Worm (Caenorhabditis elegans): ENCODE data around the gene C04E6.8.

C04E6.8 gene

ce11 chrV:5883735-5884134 is at the start of gene C04E6.8:
C04E6.8 (minus strand) TSS chrV:5883835.
- TF ChIP-seq tra-4 (tag; optimal IDR thresholded peaks at IDR 0.05) = no peak
- no peak for TF ChIP-seq hnd-1 (tag; optimal IDR thresholded peaks at IDR 0.05)
- TF ChIP-seq B0310.2 (tag; optimal IDR thresholded peaks at IDR 0.05) = no peak
- no peak for TF ChIP-seq flt-1 (GFP tag; IDR thresholded peaks at IDR 0.05)
- no peak for TF ChIP-seq pes-1 (GFP tag; IDR thresholded peaks at IDR 0.05)

- TF ChIP-seq flt-1 (GFP tag; IDR thresholded peaks at IDR 0.05) = no peak
- TF ChIP-seq hnd-1 (tag; optimal IDR thresholded peaks at IDR 0.05) = no peak
- TF ChIP-seq ceh-36 (tag; optimal IDR thresholded peaks at IDR 0.05) = no peak
- no peak for TF ChIP-seq B0310.2 (tag; optimal IDR thresholded peaks at IDR 0.05)
- TF ChIP-seq ceh-13 (GFP tag; optimal IDR thresholded peaks at IDR 0.05) = no peak
- TF ChIP-seq ets-7 (tag; optimal IDR thresholded peaks at IDR 0.05) = no peak
- TF ChIP-seq pes-1 (GFP tag; IDR thresholded peaks at IDR 0.05) = no peak
- no peak for TF ChIP-seq tbx-11 (GFP tag; IDR thresholded peaks at IDR 0.05)
- no peak for TF ChIP-seq F13C5.2 (tag; optimal IDR thresholded peaks at IDR 0.05)
- no peak for TF ChIP-seq hmg-4 (GFP tag; optimal IDR thresholded peaks at IDR 0.05)
- no peak for TF ChIP-seq hmbx-1 (tag; optimal IDR thresholded peaks at IDR 0.05)
- no peak for TF ChIP-seq scrt-1 (GFP tag; IDR thresholded peaks at IDR 0.05)
- TF ChIP-seq ama-1 (optimal IDR thresholded peaks at IDR 0.05) = no peak
- TF ChIP-seq aly-1 (tag; optimal IDR thresholded peaks at IDR 0.05) = no peak
- TF ChIP-seq sea-1 (GFP tag; conservative IDR thresholded peaks at IDR 0.05) = no peak
- no peak for TF ChIP-seq tbx-37 (GFP tag; conservative IDR thresholded peaks at IDR 0.05)
- no peak for TF ChIP-seq tra-4 (tag; optimal IDR thresholded peaks at IDR 0.05)
Measured at ce11 chrV:5930588-5930987, 47.0 kb upstream of the C04E6.8 start, which contains the start of gene galt-1. galt-1 (plus strand) TSS chrV:5930905.

- no peak for TF ChIP-seq ceh-36 (tag; optimal IDR thresholded peaks at IDR 0.05)
- no peak for TF ChIP-seq B0310.2 (tag; optimal IDR thresholded peaks at IDR 0.05)
- no peak for TF ChIP-seq F13C5.2 (tag; optimal IDR thresholded peaks at IDR 0.05)
- TF ChIP-seq pes-1 (GFP tag; IDR thresholded peaks at IDR 0.05) = no peak
- TF ChIP-seq tra-4 (tag; optimal IDR thresholded peaks at IDR 0.05) = no peak
- no peak for TF ChIP-seq hmbx-1 (tag; optimal IDR thresholded peaks at IDR 0.05)
- no peak for TF ChIP-seq scrt-1 (GFP tag; IDR thresholded peaks at IDR 0.05)
Measured at ce11 chrV:5928006-5928405, 44.4 kb upstream of the C04E6.8 start.

ce11 chrV:5927347-5927746 is 43.7 kb upstream of the C04E6.8 start, which contains the start of gene srsx-17:
srsx-17 (plus strand) TSS chrV:5927647.
- TF ChIP-seq hmg-4 (GFP tag; optimal IDR thresholded peaks at IDR 0.05) = no peak
- no peak for TF ChIP-seq ets-7 (tag; optimal IDR thresholded peaks at IDR 0.05)
- no peak for TF ChIP-seq tbx-11 (GFP tag; IDR thresholded peaks at IDR 0.05)
- no peak for TF ChIP-seq B0310.2 (tag; optimal IDR thresholded peaks at IDR 0.05)
- TF ChIP-seq tbx-37 (GFP tag; conservative IDR thresholded peaks at IDR 0.05) = no peak
- no peak for TF ChIP-seq hnd-1 (tag; optimal IDR thresholded peaks at IDR 0.05)
- TF ChIP-seq aly-1 (tag; optimal IDR thresholded peaks at IDR 0.05) = no peak
- TF ChIP-seq pes-1 (GFP tag; IDR thresholded peaks at IDR 0.05) = no peak

ce11 chrV:5922236-5922635 is 38.6 kb upstream of the C04E6.8 start, which contains the start of gene srsx-18:
srsx-18 (plus strand) TSS chrV:5922536.
- TF ChIP-seq scrt-1 (GFP tag; IDR thresholded peaks at IDR 0.05) (no peak), pes-1 (GFP tag; IDR thresholded peaks at IDR 0.05) (no peak), sea-1 (GFP tag; conservative IDR thresholded peaks at IDR 0.05) (no peak), tbx-37 (GFP tag; conservative IDR thresholded peaks at IDR 0.05) (no peak), ama-1 (optimal IDR thresholded peaks at IDR 0.05) (no peak), ceh-13 (GFP tag; optimal IDR thresholded peaks at IDR 0.05) (no peak), tra-4 (tag; optimal IDR thresholded peaks at IDR 0.05) (no peak), ceh-36 (tag; optimal IDR thresholded peaks at IDR 0.05) (no peak), tbx-11 (GFP tag; IDR thresholded peaks at IDR 0.05) (no peak), aly-1 (tag; optimal IDR thresholded peaks at IDR 0.05) (no peak), hnd-1 (tag; optimal IDR thresholded peaks at IDR 0.05) (no peak), hmg-4 (GFP tag; optimal IDR thresholded peaks at IDR 0.05) (no peak), F13C5.2 (tag; optimal IDR thresholded peaks at IDR 0.05) (no peak), ets-7 (tag; optimal IDR thresholded peaks at IDR 0.05) (no peak), flt-1 (GFP tag; IDR thresholded peaks at IDR 0.05) (no peak)

- no peak for TF ChIP-seq hmg-4 (GFP tag; optimal IDR thresholded peaks at IDR 0.05)
- no peak for TF ChIP-seq flt-1 (GFP tag; IDR thresholded peaks at IDR 0.05)
- TF ChIP-seq ets-7 (tag; optimal IDR thresholded peaks at IDR 0.05) = no peak
- no peak for TF ChIP-seq tbx-11 (GFP tag; IDR thresholded peaks at IDR 0.05)
- TF ChIP-seq pes-1 (GFP tag; IDR thresholded peaks at IDR 0.05) = no peak
- TF ChIP-seq tbx-37 (GFP tag; conservative IDR thresholded peaks at IDR 0.05) = no peak
- no peak for TF ChIP-seq F13C5.2 (tag; optimal IDR thresholded peaks at IDR 0.05)
- no peak for TF ChIP-seq hmbx-1 (tag; optimal IDR thresholded peaks at IDR 0.05)
- TF ChIP-seq sea-1 (GFP tag; conservative IDR thresholded peaks at IDR 0.05) = no peak
- TF ChIP-seq hnd-1 (tag; optimal IDR thresholded peaks at IDR 0.05) = no peak
Measured at ce11 chrV:5921761-5922160, 38.1 kb upstream of the C04E6.8 start.

- TF ChIP-seq tbx-11 (GFP tag; IDR thresholded peaks at IDR 0.05) = no peak
Measured at ce11 chrV:5919887-5920286, 36.3 kb upstream of the C04E6.8 start, which contains the start of gene C04E6.12. C04E6.12 (minus strand) TSS chrV:5919987.

ce11 chrV:5917707-5918106 is 34.1 kb upstream of the C04E6.8 start, which contains the start of gene lrpr-1:
lrpr-1 (minus strand) TSS chrV:5917891.
- no peak for TF ChIP-seq B0310.2 (tag; optimal IDR thresholded peaks at IDR 0.05)
- TF ChIP-seq tbx-37 (GFP tag; conservative IDR thresholded peaks at IDR 0.05) = peak; percentile 88
- peak; percentile 50; the same call in 1 of the 2 replicates for TF ChIP-seq flt-1 (GFP tag; IDR thresholded peaks at IDR 0.05)

- TF ChIP-seq ceh-13 (GFP tag; optimal IDR thresholded peaks at IDR 0.05) (no peak), ceh-36 (tag; optimal IDR thresholded peaks at IDR 0.05) (no peak), flt-1 (GFP tag; IDR thresholded peaks at IDR 0.05) (no peak), hnd-1 (tag; optimal IDR thresholded peaks at IDR 0.05) (no peak), ets-7 (tag; optimal IDR thresholded peaks at IDR 0.05) (no peak), sea-1 (GFP tag; conservative IDR thresholded peaks at IDR 0.05) (no peak), ama-1 (optimal IDR thresholded peaks at IDR 0.05) (no peak), F13C5.2 (tag; optimal IDR thresholded peaks at IDR 0.05) (no peak), pes-1 (GFP tag; IDR thresholded peaks at IDR 0.05) (no peak)
Measured at ce11 chrV:5916862-5917261, 33.2 kb upstream of the C04E6.8 start.
